Fruit fly (Drosophila melanogaster) whole organism, pupa: Measurements from ENCODE around the gene zf30C.

Experiments
- CG10348 ChIP-seq: fragments of 200-800 bp; sonication (Bioruptor generic); IDR thresholded peaks from 2 replicates; pipeline ENCODE4 v1.3.6; 2022; ENCODE audit warnings: missing biosample characterization, missing genetic modification characterization
- CG12605 ChIP-seq: fragments of 200-800 bp; sonication (Bioruptor generic); IDR thresholded peaks from 2 replicates; pipeline ENCODE4 v1.3.6; 2022; ENCODE audit warnings: missing biosample characterization, missing genetic modification characterization
- CG13204 ChIP-seq: fragments of 200-800 bp; sonication (Bioruptor generic); optimal IDR thresholded peaks from 2 replicates; lab custom pipeline; 2018; ENCODE audit warnings: missing biosample characterization, mild to moderate bottlenecking, missing genetic modification characterization, moderate library complexity
- CG14655 ChIP-seq: fragments of 200-800 bp; sonication (Bioruptor generic); optimal IDR thresholded peaks from 3 replicates; lab custom pipeline; 2017; ENCODE audit warnings: mild to moderate bottlenecking, missing biosample characterization, missing genetic modification reagents, missing genetic modification characterization
- CG15710 ChIP-seq: fragments of 200-800 bp; sonication (Bioruptor generic); optimal IDR thresholded peaks from 2 replicates; lab custom pipeline; 2018; ENCODE audit warnings: missing biosample characterization, mild to moderate bottlenecking, missing genetic modification characterization, moderate library complexity
- CG17806 ChIP-seq: fragments of 200-800 bp; sonication (Bioruptor generic); optimal IDR thresholded peaks from 2 replicates; lab custom pipeline; 2018; ENCODE audit warnings: missing biosample characterization, mild to moderate bottlenecking, missing genetic modification characterization, moderate library complexity
- CG32121 ChIP-seq: fragments of 200-800 bp; sonication (Bioruptor generic); IDR thresholded peaks from 2 replicates; pipeline ENCODE4 v1.3.6; 2022; ENCODE audit warnings: missing biosample characterization, missing genetic modification characterization
- CG34367 ChIP-seq: fragments of 200-800 bp; sonication (Bioruptor generic); optimal IDR thresholded peaks from 2 replicates; lab custom pipeline; 2018; ENCODE audit warnings: missing biosample characterization, mild to moderate bottlenecking, missing genetic modification characterization
- CG4496 ChIP-seq: fragments of 200-800 bp; sonication (Bioruptor generic); IDR thresholded peaks from 3 replicates; pipeline ENCODE4 v1.3.6; 2022; ENCODE audit warnings: missing biosample characterization, missing genetic modification characterization
- CG8159 ChIP-seq: fragments of 200-800 bp; sonication (Bioruptor generic); optimal IDR thresholded peaks from 3 replicates; lab custom pipeline; 2018; ENCODE audit warnings: missing biosample characterization, mild to moderate bottlenecking, missing genetic modification characterization, moderate library complexity
- CG8301 ChIP-seq: fragments of 200-800 bp; sonication (Bioruptor generic); optimal IDR thresholded peaks from 2 replicates; lab custom pipeline; 2018; ENCODE audit warnings: missing biosample characterization, mild to moderate bottlenecking, missing genetic modification characterization
- CG9948 ChIP-seq: fragments of 200-800 bp; sonication (Bioruptor generic); optimal IDR thresholded peaks from 2 replicates; lab custom pipeline; 2018; ENCODE audit warnings: missing biosample characterization, mild to moderate bottlenecking, missing genetic modification characterization, moderate library complexity
- D1 ChIP-seq: fragments of 200-800 bp; sonication (Bioruptor generic); optimal IDR thresholded peaks from 2 replicates; lab custom pipeline; 2018; ENCODE audit warnings: missing biosample characterization, mild to moderate bottlenecking, missing genetic modification characterization, moderate library complexity
- EcR ChIP-seq: fragments of 200-800 bp; sonication (Bioruptor generic); optimal IDR thresholded peaks from 3 replicates; lab custom pipeline; 2019; ENCODE audit warnings: missing biosample characterization, missing genetic modification characterization, mild to moderate bottlenecking, moderate library complexity, missing genetic modification reagents
- Ets98B ChIP-seq: fragments of 200-800 bp; sonication (Bioruptor generic); IDR thresholded peaks from 2 replicates; pipeline ENCODE4 v1.3.6; 2022; ENCODE audit warnings: missing biosample characterization, missing genetic modification characterization
- Pif1A ChIP-seq: fragments of 200-800 bp; sonication (Bioruptor generic); optimal IDR thresholded peaks from 3 replicates; lab custom pipeline; 2016; ENCODE audit warnings: missing biosample characterization, missing genetic modification characterization
- Pif1B ChIP-seq: fragments of 200-800 bp; sonication (Bioruptor generic); optimal IDR thresholded peaks from 3 replicates; lab custom pipeline; 2016; ENCODE audit warnings: missing biosample characterization, missing genetic modification characterization
- Snoo ChIP-seq: fragments of 200-800 bp; sonication (Bioruptor generic); optimal IDR thresholded peaks from 3 replicates; lab custom pipeline; 2017; ENCODE audit warnings: missing biosample characterization, mild to moderate bottlenecking, missing genetic modification characterization, inconsistent platforms
- fd96Ca ChIP-seq: fragments of 200-800 bp; sonication (Bioruptor generic); IDR thresholded peaks from 3 replicates; pipeline ENCODE4 v1.3.6; 2022; ENCODE audit warnings: missing biosample characterization, missing genetic modification characterization
- gl ChIP-seq: fragments of 200-800 bp; sonication (Bioruptor generic); optimal IDR thresholded peaks from 2 replicates; lab custom pipeline; 2018; ENCODE audit warnings: missing biosample characterization, mild to moderate bottlenecking, missing genetic modification characterization
- rn ChIP-seq: fragments of 200-800 bp; sonication (Bioruptor generic); IDR thresholded peaks from 2 replicates; pipeline ENCODE4 v1.3.6; 2022; ENCODE audit warnings: missing biosample characterization, missing genetic modification characterization

The zf30C gene

dm6 chr2L:9736000-9736695 lies 22.0 kb upstream of the zf30C start, which contains the start of gene CG13117:
CG13117 (plus strand) TSS chr2L:9736645.
- TF ChIP-seq CG32121 (GFP tag; lab: Robert Waterston, UW), result no peak
- peak; percentile 62 for TF ChIP-seq CG14655 (GFP tag; lab: Kevin White, UChicago)
- peak; percentile 55 for TF ChIP-seq CG15710 (tag; lab: Kevin White, UChicago)
- no peak for TF ChIP-seq gl (tag; lab: Kevin White, UChicago)
- TF ChIP-seq CG4496 (GFP tag; lab: Robert Waterston, UW), result peak; percentile 32; the same call in 1 of the 3 replicates
- TF ChIP-seq Ets98B (GFP tag; lab: Robert Waterston, UW), result peak; percentile 62
- TF ChIP-seq CG10348 (GFP tag; lab: Robert Waterston, UW), result no peak
- TF ChIP-seq CG12605 (GFP tag; lab: Robert Waterston, UW), result peak; percentile 20; the same call in 1 of the 2 replicates
- TF ChIP-seq CG8159 (tag; lab: Kevin White, UChicago), result peak; percentile 58
- peak; percentile 3 for TF ChIP-seq CG9948
- peak; percentile 5 for TF ChIP-seq Pif1A (GFP tag; lab: Kevin White, UChicago)
- peak; percentile 11 for TF ChIP-seq Snoo (tag; lab: Kevin White, UChicago)
- peak; percentile 2 for TF ChIP-seq CG17806 (tag; lab: Kevin White, UChicago)
- TF ChIP-seq CG8301 (tag; lab: Kevin White, UChicago), result peak; percentile 49
- no peak; the same call in 2 of the 3 replicates for TF ChIP-seq fd96Ca

DNA sequence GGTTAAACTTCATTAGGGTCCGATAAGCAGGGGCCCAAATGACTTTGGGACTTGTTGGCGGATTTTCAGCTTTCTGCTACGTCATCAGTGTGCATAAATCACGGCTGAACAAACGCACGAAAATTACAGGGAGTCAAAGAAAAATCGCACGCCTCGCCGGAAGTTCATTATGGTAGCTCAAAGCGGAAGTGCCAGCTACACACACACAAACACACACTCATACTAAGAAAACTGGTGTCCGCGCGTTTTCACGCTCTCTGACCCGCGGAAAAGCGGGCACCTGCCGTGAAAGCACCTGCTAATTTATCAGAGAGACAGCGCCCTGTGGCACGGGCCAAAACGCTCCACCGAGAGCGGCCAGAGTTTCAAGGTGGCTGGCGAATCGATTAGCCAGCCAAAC lies 20.8 kb upstream of the zf30C start:
- TF ChIP-seq CG32121 (GFP tag; lab: Robert Waterston, UW) (no peak), CG15710 (tag; lab: Kevin White, UChicago) (no peak), rn (GFP tag; lab: Robert Waterston, UW) (no peak), CG4496 (GFP tag; lab: Robert Waterston, UW) (no peak), fd96Ca (no peak), CG8159 (tag; lab: Kevin White, UChicago) (no peak), CG14655 (GFP tag; lab: Kevin White, UChicago) (no peak), Pif1B (GFP tag; lab: Kevin White, UChicago) (no peak), CG13204 (GFP tag; lab: Kevin White, UChicago) (no peak), CG17806 (tag; lab: Kevin White, UChicago) (no peak), CG12605 (GFP tag; lab: Robert Waterston, UW) (no peak), Pif1A (GFP tag; lab: Kevin White, UChicago) (no peak), D1 (tag; lab: Kevin White, UChicago) (no peak), Ets98B (GFP tag; lab: Robert Waterston, UW) (no peak), CG10348 (GFP tag; lab: Robert Waterston, UW) (no peak)

dm6 chr2L:9737803-9738202 lies 20.3 kb upstream of the zf30C start:
- peak; percentile 49 for TF ChIP-seq CG8301 (tag; lab: Kevin White, UChicago)
- no peak for TF ChIP-seq CG13204 (GFP tag; lab: Kevin White, UChicago)
- TF ChIP-seq Snoo (tag; lab: Kevin White, UChicago), result no peak
- TF ChIP-seq gl (tag; lab: Kevin White, UChicago), result no peak
- TF ChIP-seq CG17806 (tag; lab: Kevin White, UChicago), result peak; percentile 47
- no peak for TF ChIP-seq Pif1A (GFP tag; lab: Kevin White, UChicago)
- peak; percentile 59; the same call in 2 of the 3 replicates for TF ChIP-seq fd96Ca
- peak; percentile 44; the same call in 1 of the 3 replicates for TF ChIP-seq CG4496 (GFP tag; lab: Robert Waterston, UW)
- TF ChIP-seq EcR (GFP tag; lab: Kevin White, UChicago), result no peak
- peak; percentile 37 for TF ChIP-seq CG9948
- peak; percentile 59 for TF ChIP-seq CG14655 (GFP tag; lab: Kevin White, UChicago)
- TF ChIP-seq CG32121 (GFP tag; lab: Robert Waterston, UW), result peak; percentile 17; the same call in 1 of the 2 replicates
- TF ChIP-seq D1 (tag; lab: Kevin White, UChicago), result no peak
- TF ChIP-seq CG34367 (tag; lab: Kevin White, UChicago), result no peak
- no peak for TF ChIP-seq Ets98B (GFP tag; lab: Robert Waterston, UW)
- TF ChIP-seq CG15710 (tag; lab: Kevin White, UChicago), result peak; percentile 42
- no peak; the same call in 1 of the 2 replicates for TF ChIP-seq rn (GFP tag; lab: Robert Waterston, UW)
- no peak for TF ChIP-seq CG12605 (GFP tag; lab: Robert Waterston, UW)
- no peak for TF ChIP-seq CG10348 (GFP tag; lab: Robert Waterston, UW)
- TF ChIP-seq CG8159 (tag; lab: Kevin White, UChicago), result peak; percentile 61
- no peak for TF ChIP-seq Pif1B (GFP tag; lab: Kevin White, UChicago)

dm6 chr2L:9739685-9740084 lies 18.5 kb upstream of the zf30C start:
- TF ChIP-seq Snoo (tag; lab: Kevin White, UChicago), result no peak
- no peak for TF ChIP-seq CG17806 (tag; lab: Kevin White, UChicago)
- TF ChIP-seq CG4496 (GFP tag; lab: Robert Waterston, UW), result no peak
- TF ChIP-seq CG14655 (GFP tag; lab: Kevin White, UChicago), result no peak
- TF ChIP-seq CG9948, result no peak
- TF ChIP-seq CG8159 (tag; lab: Kevin White, UChicago), result no peak
- no peak for TF ChIP-seq CG34367 (tag; lab: Kevin White, UChicago)
- no peak for TF ChIP-seq gl (tag; lab: Kevin White, UChicago)
- no peak for TF ChIP-seq Ets98B (GFP tag; lab: Robert Waterston, UW)
- no peak for TF ChIP-seq EcR (GFP tag; lab: Kevin White, UChicago)

DNA sequence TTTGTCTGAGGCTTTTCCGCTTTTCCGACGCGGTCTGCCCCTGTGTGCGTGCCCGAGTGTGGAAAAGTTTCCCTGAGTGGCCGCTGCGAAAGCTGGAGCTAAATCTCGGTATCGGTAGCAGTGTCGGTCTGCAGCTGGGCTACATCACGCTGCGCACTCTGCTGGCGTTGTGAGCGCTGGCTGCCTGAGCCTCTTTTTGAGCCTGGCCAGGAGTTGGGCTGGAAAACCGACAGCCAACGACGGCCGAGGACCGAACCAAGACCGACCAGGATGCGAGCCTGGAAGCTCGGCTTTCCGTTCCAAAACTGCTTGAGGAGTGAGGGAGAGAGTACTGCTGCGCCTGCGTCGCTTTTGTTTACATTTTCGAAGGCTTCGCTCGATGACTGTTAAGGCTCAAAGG lies 14.3 kb upstream of the zf30C start:
- TF ChIP-seq gl (tag; lab: Kevin White, UChicago) (no peak), CG14655 (GFP tag; lab: Kevin White, UChicago) (no peak), CG32121 (GFP tag; lab: Robert Waterston, UW) (no peak), D1 (tag; lab: Kevin White, UChicago) (no peak), CG8301 (tag; lab: Kevin White, UChicago) (no peak), CG9948 (no peak), Pif1A (GFP tag; lab: Kevin White, UChicago) (no peak), CG34367 (tag; lab: Kevin White, UChicago) (no peak), fd96Ca (no peak), Snoo (tag; lab: Kevin White, UChicago) (no peak)
